Fruit fly (Drosophila melanogaster): ENCODE data around the gene CG34012.

DNA sequence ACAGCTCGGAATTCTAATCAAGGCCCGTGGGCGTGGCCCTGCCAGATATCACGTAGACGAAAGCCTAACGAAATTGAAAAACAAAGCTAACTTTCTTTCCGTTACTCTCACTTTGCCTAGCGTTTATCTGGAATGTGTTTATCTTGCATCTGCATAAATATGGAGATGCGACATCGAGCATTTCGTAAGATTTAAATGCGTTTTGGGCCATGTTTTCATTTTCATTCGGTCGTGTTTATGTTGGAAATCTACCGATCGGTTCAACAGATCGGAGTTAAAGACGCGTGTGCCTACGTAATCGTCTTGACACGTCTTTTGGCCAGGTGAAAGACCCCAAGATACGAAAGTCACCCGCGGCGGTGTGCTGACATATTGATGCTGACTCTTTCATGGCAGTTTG is 38.4 kb upstream of the CG34012 start:
- TF ChIP-seq CG6854 (GFP tag; optimal IDR thresholded peaks at IDR 0.05) (no peak), CG32006 (GFP tag; optimal IDR thresholded peaks at IDR 0.05) (no peak), CG11294 (GFP tag; IDR thresholded peaks at IDR 0.05) (no peak)

Measured in whole organism, prepupa.